Worm (Caenorhabditis elegans) whole organism, L4 larva: Measurements from ENCODE around the gene F16G10.11.

ENCODE experiments used
- D1046.2 ChIP-seq: fragments of 200-800 bp; sonication (Bioruptor generic); IDR thresholded peaks from 2 replicates; pipeline ENCODE4 v1.3.6; 2022; ENCODE audit warnings: missing genetic modification characterization, missing compliant biosample characterization
- F49E8.2 ChIP-seq: sonication (generic microtip); optimal IDR thresholded peaks from 2 replicates; lab custom pipeline; 2016; ENCODE audit warnings: missing compliant biosample characterization, mild to moderate bottlenecking, missing genetic modification characterization, borderline replicate concordance
- T26A8.4 ChIP-seq: fragments of 200-800 bp; sonication (Bioruptor generic); IDR thresholded peaks from 2 replicates; pipeline ENCODE4 v1.3.6; 2022; ENCODE audit warnings: missing genetic modification characterization, missing compliant biosample characterization
- Y48G9A.11 ChIP-seq: fragments of 200-800 bp; sonication (Bioruptor generic); IDR thresholded peaks from 2 replicates; pipeline ENCODE4 v1.3.6; 2022; ENCODE audit warnings: missing genetic modification reagents, missing genetic modification characterization, missing compliant biosample characterization
- aha-1 ChIP-seq: fragments of 150-350 bp; peaks from one replicate; lab custom pipeline; 2014; ENCODE audit warnings: missing biosample characterization, missing genetic modification characterization
- aly-2 ChIP-seq: sonication (generic microtip); optimal IDR thresholded peaks from 2 replicates; lab custom pipeline; 2018; ENCODE audit warnings: missing biosample characterization, missing genetic modification characterization
- arid-1 ChIP-seq: fragments of 200-800 bp; sonication (Bioruptor generic); conservative IDR thresholded peaks from 2 replicates; pipeline ENCODE4 v1.3.6; 2022; ENCODE audit warnings: missing genetic modification reagents, missing genetic modification characterization, missing compliant biosample characterization
- ces-1 ChIP-seq: fragments of 150-350 bp; sonication (generic microtip); optimal IDR thresholded peaks from 4 replicates; lab custom pipeline; 2014; ENCODE audit warnings: missing biosample characterization, missing genetic modification reagents, missing genetic modification characterization
- daf-16 ChIP-seq, 3 experiments: sonication (generic microtip); optimal IDR thresholded peaks; 2 replicates each; lab custom pipeline; 2016 to 2017; ENCODE audit warnings: missing genetic modification characterization in 3 of 3, missing genetic modification reagents in 3 of 3, mild to moderate bottlenecking in 2 of 3, missing compliant biosample characterization in 2 of 3, missing biosample characterization in 1 of 3, moderate library complexity in 1 of 3
- dmd-6 ChIP-seq: fragments of 200-800 bp; sonication (Bioruptor generic); IDR thresholded peaks from 2 replicates; pipeline ENCODE4 v1.3.6; 2022; ENCODE audit warnings: missing genetic modification reagents, missing genetic modification characterization, missing compliant biosample characterization
- dmd-9 ChIP-seq: fragments of 200-800 bp; sonication (Bioruptor generic); IDR thresholded peaks from 2 replicates; pipeline ENCODE4 v1.3.6; 2022; ENCODE audit warnings: missing genetic modification reagents, missing genetic modification characterization, missing compliant biosample characterization
- duxl-1 ChIP-seq: sonication (generic microtip); optimal IDR thresholded peaks from 2 replicates; lab custom pipeline; 2016; ENCODE audit warnings: mild to moderate bottlenecking, missing genetic modification characterization, moderate library complexity, missing compliant biosample characterization; ENCODE audit not compliant: poor library complexity
- dve-1 ChIP-seq: sonication (generic microtip); optimal IDR thresholded peaks from 2 replicates; lab custom pipeline; 2017; ENCODE audit warnings: antibody characterized with exemption, mild to moderate bottlenecking, missing genetic modification characterization, missing compliant biosample characterization; ENCODE audit not compliant: insufficient read depth
- fos-1 ChIP-seq: fragments of 150-350 bp; optimal IDR thresholded peaks from 2 replicates; lab custom pipeline; 2014; ENCODE audit warnings: missing biosample characterization, missing genetic modification characterization
- gei-8 ChIP-seq: fragments of 200-800 bp; sonication (Bioruptor generic); optimal IDR thresholded peaks from 2 replicates; lab custom pipeline; 2018; ENCODE audit warnings: mild to moderate bottlenecking, missing genetic modification characterization, missing compliant biosample characterization
- hif-1 ChIP-seq, 2 experiments: sonication (generic microtip); optimal IDR thresholded peaks; 2 replicates each; lab custom pipeline; 2016 to 2017; ENCODE audit warnings: missing compliant biosample characterization in 2 of 2, missing genetic modification characterization in 2 of 2, missing genetic modification reagents in 2 of 2, missing genotype in 2 of 2, mild to moderate bottlenecking in 1 of 2
- hlh-11 ChIP-seq: fragments of 200-800 bp; sonication (Bioruptor generic); optimal IDR thresholded peaks from 2 replicates; lab custom pipeline; 2018; ENCODE audit warnings: mild to moderate bottlenecking, missing genetic modification characterization, missing compliant biosample characterization
- hlh-30 ChIP-seq: sonication (generic microtip); optimal IDR thresholded peaks from 2 replicates; lab custom pipeline; 2017; ENCODE audit warnings: antibody characterized with exemption, mild to moderate bottlenecking, missing genetic modification characterization, missing compliant biosample characterization; ENCODE audit not compliant: insufficient read depth
- hmg-1.1 ChIP-seq: fragments of 200-800 bp; sonication (Bioruptor generic); IDR thresholded peaks from 2 replicates; pipeline ENCODE4 v1.3.6; 2022; ENCODE audit warnings: missing genetic modification reagents, missing genetic modification characterization, missing compliant biosample characterization
- lin-13 ChIP-seq: fragments of 150-350 bp; optimal IDR thresholded peaks from 2 replicates; lab custom pipeline; 2014; ENCODE audit warnings: missing biosample characterization, missing genetic modification reagents, missing genetic modification characterization
- lin-39 ChIP-seq: fragments of 150-350 bp; optimal IDR thresholded peaks from 2 replicates; lab custom pipeline; 2014; ENCODE audit warnings: missing biosample characterization, missing genetic modification reagents, missing genetic modification characterization
- lsy-2 ChIP-seq, 2 experiments: fragments of 150-350 bp in 1 of 2; sonication (generic microtip) in 1 of 2; optimal IDR thresholded peaks; 2 replicates each; lab custom pipeline; 2014 to 2017; ENCODE audit warnings: missing biosample characterization in 2 of 2, missing genetic modification characterization in 2 of 2
- madf-5 ChIP-seq, 2 experiments: fragments of 200-800 bp; sonication (Bioruptor generic); IDR thresholded peaks; 2 replicates each; pipeline ENCODE4 v1.3.6; 2022; ENCODE audit warnings: missing compliant biosample characterization in 2 of 2, missing genetic modification characterization in 2 of 2
- mep-1 ChIP-seq: fragments of 150-350 bp; sonication (generic microtip); optimal IDR thresholded peaks from 3 replicates; lab custom pipeline; 2014; ENCODE audit warnings: missing biosample characterization, missing genetic modification characterization
- mes-2 ChIP-seq: sonication (generic microtip); optimal IDR thresholded peaks from 2 replicates; lab custom pipeline; 2016; ENCODE audit warnings: missing genotype, mild to moderate bottlenecking, missing genetic modification characterization, missing compliant biosample characterization; ENCODE audit not compliant: poor library complexity, severe bottlenecking
- nhr-10 ChIP-seq: fragments of 150-350 bp; optimal IDR thresholded peaks from 2 replicates; lab custom pipeline; 2014; ENCODE audit warnings: missing biosample characterization, missing genetic modification characterization
- nhr-111 ChIP-seq: fragments of 200-800 bp; sonication (Bioruptor generic); optimal IDR thresholded peaks from 2 replicates; lab custom pipeline; 2018; ENCODE audit warnings: mild to moderate bottlenecking, missing genetic modification characterization, missing compliant biosample characterization
- nhr-237 ChIP-seq: sonication (generic microtip); optimal IDR thresholded peaks from 2 replicates; lab custom pipeline; 2017; ENCODE audit warnings: missing biosample characterization, missing genetic modification characterization
- nhr-28 ChIP-seq: fragments of 150-350 bp; optimal IDR thresholded peaks from 2 replicates; lab custom pipeline; 2014; ENCODE audit warnings: missing biosample characterization, missing genetic modification characterization
- nhr-6 ChIP-seq: fragments of 150-350 bp; optimal IDR thresholded peaks from 2 replicates; lab custom pipeline; 2014; ENCODE audit warnings: missing biosample characterization, missing genetic modification characterization
- nhr-77 ChIP-seq: fragments of 150-350 bp; optimal IDR thresholded peaks from 2 replicates; lab custom pipeline; 2014; ENCODE audit warnings: missing biosample characterization, missing genetic modification characterization
- pqm-1 ChIP-seq: sonication (generic microtip); optimal IDR thresholded peaks from 2 replicates; lab custom pipeline; 2017; ENCODE audit warnings: missing biosample characterization, missing genetic modification characterization
- rbr-2 ChIP-seq: sonication (generic microtip); optimal IDR thresholded peaks from 2 replicates; lab custom pipeline; 2016; ENCODE audit warnings: missing genotype, missing genetic modification characterization, missing compliant biosample characterization
- skn-1 ChIP-seq: fragments of 150-350 bp; optimal IDR thresholded peaks from 2 replicates; lab custom pipeline; 2014; ENCODE audit warnings: missing biosample characterization, missing genetic modification characterization
- snpc-4 ChIP-seq: fragments of 150-350 bp; optimal IDR thresholded peaks from 2 replicates; lab custom pipeline; 2014; ENCODE audit warnings: missing biosample characterization, missing genetic modification characterization
- tra-1 ChIP-seq: fragments of 200-800 bp; sonication (Bioruptor generic); IDR thresholded peaks from 2 replicates; pipeline ENCODE4 v1.3.6; 2022; ENCODE audit warnings: missing genetic modification reagents, missing genetic modification characterization, missing compliant biosample characterization
- unc-39 ChIP-seq: sonication (generic microtip); optimal IDR thresholded peaks from 2 replicates; lab custom pipeline; 2017; ENCODE audit warnings: missing biosample characterization, missing genetic modification characterization
- unc-62 ChIP-seq, 3 experiments: fragments of 150-350 bp in 1 of 3; sonication (generic microtip); optimal IDR thresholded peaks in 2 of 3; peaks in 1 of 3; 1 replicate in 1 of 3; 2 replicates in 2 of 3; lab custom pipeline; 2014 to 2017; ENCODE audit warnings: missing biosample characterization in 3 of 3, missing genetic modification characterization in 3 of 3, missing genetic modification reagents in 3 of 3, missing genotype in 1 of 3
- vab-7 ChIP-seq: fragments of 200-800 bp; sonication (Bioruptor generic); IDR thresholded peaks from 2 replicates; pipeline ENCODE4 v1.3.6; 2022; ENCODE audit warnings: missing genetic modification reagents, missing genetic modification characterization, missing compliant biosample characterization
- zag-1 ChIP-seq: fragments of 150-350 bp; optimal IDR thresholded peaks from 2 replicates; lab custom pipeline; 2014; ENCODE audit warnings: missing biosample characterization, missing genetic modification characterization
- zfp-2 ChIP-seq: sonication (generic microtip); optimal IDR thresholded peaks from 2 replicates; lab custom pipeline; 2016; ENCODE audit warnings: mild to moderate bottlenecking, missing genetic modification characterization, missing compliant biosample characterization
- ztf-7 ChIP-seq: fragments of 150-350 bp; optimal IDR thresholded peaks from 2 replicates; lab custom pipeline; 2014; ENCODE audit warnings: missing biosample characterization, missing genetic modification characterization

The F16G10.11 gene

ce11 chrII:2420685-2421084, 27.0 kb upstream of the F16G10.11 start:
- TF ChIP-seq lsy-2 (tag; optimal IDR thresholded peaks at IDR 0.05; lab: Kevin White, UChicago), result peak in 1 of 2 experiments; percentile 44
- peak; percentile 7 for TF ChIP-seq hlh-30
- TF ChIP-seq hlh-11 (tag; lab: Kevin White, UChicago), result no peak
- TF ChIP-seq unc-39 (tag; lab: Kevin White, UChicago), result no peak
- TF ChIP-seq dve-1 (tag; lab: Kevin White, UChicago), result peak; percentile 22
- TF ChIP-seq ztf-7 (tag; lab: Kevin White, UChicago), result peak; percentile 96
- TF ChIP-seq mep-1, result peak; percentile 53
- TF ChIP-seq daf-16 (GFP tag; optimal IDR thresholded peaks at IDR 0.05; lab: Kevin White, UChicago), result no peak
- peak; percentile 99 for TF ChIP-seq daf-16 (tag; optimal IDR thresholded peaks at IDR 0.05; lab: Kevin White, UChicago)

- TF ChIP-seq nhr-237 (tag; lab: Kevin White, UChicago) (no peak), Y48G9A.11 (GFP tag; lab: Robert Waterston, UW) (no peak), lin-39 (tag; lab: Kevin White, UChicago) (no peak), snpc-4 (no peak), nhr-28 (no peak), fos-1 (tag; lab: Kevin White, UChicago) (no peak), tra-1 (GFP tag; lab: Robert Waterston, UW) (no peak), zag-1 (tag; lab: Kevin White, UChicago) (no peak), dmd-6 (GFP tag; lab: Robert Waterston, UW) (no peak), D1046.2 (GFP tag; lab: Robert Waterston, UW) (no peak), madf-5 (GFP tag; IDR thresholded peaks at IDR 0.05; lab: Robert Waterston, UW) (no peak), lin-13 (GFP tag; lab: Kevin White, UChicago) (no peak), duxl-1 (tag; lab: Kevin White, UChicago) (no peak), zfp-2 (tag; lab: Kevin White, UChicago) (no peak)
- TF ChIP-seq, all 104 proteins: peak for 0
Measured at ce11 chrII:2418836-2419235, 25.1 kb upstream of the F16G10.11 start, which contains the start of gene fbxc-20. TSS of gene fbxc-20 (plus strand) at chrII:2419136.

ce11 chrII:2417889-2418288, 24.2 kb upstream of the F16G10.11 start, which contains the start of the genes F42G2.5 and F42G2.7:
TSS of gene F42G2.5 (minus strand) at chrII:2417989.
TSS of gene F42G2.7 (plus strand) at chrII:2418158.
- no peak for TF ChIP-seq daf-16 (GFP tag; optimal IDR thresholded peaks at IDR 0.05; lab: Kevin White, UChicago)
- TF ChIP-seq daf-16 (tag; optimal IDR thresholded peaks at IDR 0.05; lab: Kevin White, UChicago), result peak; percentile 80
- TF ChIP-seq nhr-237 (tag; lab: Kevin White, UChicago), result no peak
- no peak for TF ChIP-seq hif-1 (tag; optimal IDR thresholded peaks at IDR 0.05; lab: Kevin White, UChicago)
- TF ChIP-seq mes-2 (tag; lab: Kevin White, UChicago), result no peak
- TF ChIP-seq lin-13 (GFP tag; lab: Kevin White, UChicago), result no peak
- TF ChIP-seq lin-39 (tag; lab: Kevin White, UChicago), result no peak
- no peak for TF ChIP-seq dmd-9
- no peak for TF ChIP-seq nhr-10
- TF ChIP-seq pqm-1 (tag; lab: Kevin White, UChicago), result peak; percentile 45
- TF ChIP-seq nhr-6 (tag; lab: Kevin White, UChicago), result no peak
- peak; percentile 32 for TF ChIP-seq nhr-28

DNA sequence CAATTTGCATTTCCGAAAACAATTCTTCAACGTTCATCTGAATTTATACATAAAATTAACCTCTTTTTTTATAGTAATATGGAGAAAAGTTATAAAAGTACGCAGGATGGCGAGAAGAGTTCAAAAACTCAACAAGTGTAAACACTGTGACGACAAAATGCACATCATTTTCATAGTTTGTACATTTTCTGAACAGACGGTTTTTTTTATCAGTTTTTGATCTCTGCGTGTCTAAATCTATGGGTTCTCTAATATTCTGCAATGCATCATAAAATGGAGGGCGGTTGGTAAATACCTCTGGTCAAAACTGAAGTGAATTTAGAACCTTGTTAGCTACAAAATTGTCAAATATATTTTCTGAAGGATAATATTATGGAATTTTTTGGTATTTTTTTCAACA, 21.7 kb upstream of the F16G10.11 start, which contains the start of gene fbxa-4:
TSS of gene fbxa-4 (minus strand) at position 93 of the 400 bp plus-strand sequence.
- no peak for TF ChIP-seq hmg-1.1 (GFP tag; lab: Robert Waterston, UW)
- TF ChIP-seq ces-1 (GFP tag; lab: Kevin White, UChicago), result no peak
- TF ChIP-seq dmd-6 (GFP tag; lab: Robert Waterston, UW), result 0 out of 2 replicates have a peak, but pooled peaks have one; percentile 32
- no peak for TF ChIP-seq nhr-111
- no peak for TF ChIP-seq skn-1
- TF ChIP-seq rbr-2 (tag; lab: Kevin White, UChicago), result no peak
- peak; percentile 52 for TF ChIP-seq pqm-1 (tag; lab: Kevin White, UChicago)
- TF ChIP-seq zfp-2 (tag; lab: Kevin White, UChicago), result no peak
- TF ChIP-seq aha-1 (tag; lab: Kevin White, UChicago), result no peak
- no peak for TF ChIP-seq T26A8.4 (GFP tag; lab: Robert Waterston, UW)
- TF ChIP-seq nhr-6 (tag; lab: Kevin White, UChicago), result no peak
- TF ChIP-seq unc-62 (GFP tag; optimal IDR thresholded peaks at IDR 0.05 in 1 of 2; lab: Kevin White, UChicago), result peak in 1 of 2 experiments; percentile 56
- no peak for TF ChIP-seq unc-62 (tag; optimal IDR thresholded peaks at IDR 0.05; lab: Kevin White, UChicago)
- TF ChIP-seq mes-2 (tag; lab: Kevin White, UChicago), result peak; percentile 18
- TF ChIP-seq gei-8, result no peak
- no peak for TF ChIP-seq D1046.2 (GFP tag; lab: Robert Waterston, UW)
- TF ChIP-seq dve-1 (tag; lab: Kevin White, UChicago), result peak; percentile 75
- TF ChIP-seq nhr-28, result peak; percentile 93
- no peak for TF ChIP-seq F49E8.2 (tag; lab: Kevin White, UChicago)
- no peak for TF ChIP-seq daf-16 (GFP tag; optimal IDR thresholded peaks at IDR 0.05; lab: Kevin White, UChicago)
- peak; percentile 87 for TF ChIP-seq daf-16 (tag; optimal IDR thresholded peaks at IDR 0.05; lab: Kevin White, UChicago)
- no peak for TF ChIP-seq aly-2 (tag; lab: Kevin White, UChicago)
- peak in 1 of 2 experiments; percentile 4 for TF ChIP-seq lsy-2 (tag; optimal IDR thresholded peaks at IDR 0.05; lab: Kevin White, UChicago)
- no peak for TF ChIP-seq vab-7 (GFP tag; lab: Robert Waterston, UW)
- no peak for TF ChIP-seq arid-1
- peak; percentile 47 for TF ChIP-seq hlh-11 (tag; lab: Kevin White, UChicago)
- TF ChIP-seq nhr-77 (tag; lab: Kevin White, UChicago), result peak; percentile 67
